Worm (Caenorhabditis elegans): ENCODE measurements around the gene pals-20.

The pals-20 gene

DNA sequence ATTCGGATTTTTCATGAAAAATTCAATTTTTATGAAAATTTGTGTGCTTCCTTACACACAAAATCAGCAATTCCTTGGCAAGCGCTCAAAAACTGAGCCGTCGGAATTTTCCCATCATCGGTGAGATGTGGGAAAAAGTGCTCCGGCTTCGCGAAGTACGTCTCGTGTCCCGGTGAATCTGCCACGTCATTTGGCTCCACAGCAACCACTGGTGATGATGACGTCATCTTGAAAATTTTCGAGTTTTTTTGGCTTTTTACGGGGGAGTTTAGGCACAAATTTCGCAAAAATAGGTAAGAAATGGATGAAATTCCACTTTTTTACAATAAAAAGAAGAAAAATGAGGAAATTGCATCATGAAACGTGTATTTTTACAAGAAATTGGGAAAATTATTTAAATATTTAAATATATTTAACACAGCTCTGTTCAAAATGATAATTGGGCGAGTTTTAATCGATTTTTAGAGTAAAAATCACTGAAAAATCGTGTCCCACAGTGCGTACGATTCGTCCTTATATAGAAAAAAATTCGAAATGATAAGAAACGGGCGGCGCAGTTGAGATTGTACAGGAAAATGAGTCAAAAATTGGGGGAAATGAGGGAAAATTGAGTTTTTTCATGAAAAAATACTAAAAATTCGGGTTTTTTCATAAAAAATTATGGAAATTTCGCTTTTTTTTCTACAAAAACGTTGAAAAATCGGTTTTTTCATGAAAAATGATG, 25.9 kb upstream of the pals-20 start, which contains the start of gene Y82E9BR.14:
Y82E9BR.14 (minus strand) TSS at position 227 of the 724 bp plus-strand sequence.
- TF ChIP-seq dao-5 (tag; optimal IDR thresholded peaks at IDR 0.05) = no peak
- TF ChIP-seq W03F9.2 (tag; optimal IDR thresholded peaks at IDR 0.05) = no peak
- no peak for TF ChIP-seq him-1 (tag; optimal IDR thresholded peaks at IDR 0.05)

DNA sequence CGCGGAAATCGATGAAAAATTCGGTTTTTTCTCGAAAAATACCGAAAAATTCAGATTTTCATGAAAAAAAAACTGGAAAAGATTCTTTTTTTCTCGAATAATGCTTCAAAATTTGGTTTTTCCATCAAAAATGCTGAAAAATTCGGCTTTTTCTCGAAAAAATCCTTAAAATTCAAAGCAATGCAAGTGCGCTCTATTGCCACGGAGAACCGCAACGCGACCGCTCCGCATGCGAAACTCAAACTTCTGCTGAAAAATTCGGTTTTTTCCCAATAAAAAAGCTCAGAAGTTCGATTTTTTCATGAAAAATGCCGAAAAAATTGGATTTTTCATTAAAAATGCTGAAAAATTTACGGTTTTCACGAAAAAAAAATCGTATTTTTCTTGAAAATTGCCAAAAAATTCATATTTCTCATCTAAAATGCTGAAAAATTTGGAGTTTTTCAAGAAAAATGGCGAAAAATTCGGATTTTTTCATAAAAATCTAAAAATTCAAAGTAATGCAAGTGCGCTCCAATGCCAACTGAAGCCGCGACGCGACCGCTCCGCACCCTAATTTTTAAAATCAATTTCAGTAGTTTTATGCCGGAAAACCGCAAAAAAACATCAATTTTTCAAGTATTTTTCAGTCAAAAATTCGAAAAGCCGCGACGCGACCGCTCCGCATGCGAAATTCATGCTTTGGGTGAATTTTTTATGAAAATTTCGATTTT, 25.2 kb upstream of the pals-20 start:
- no peak for TF ChIP-seq dao-5 (tag; optimal IDR thresholded peaks at IDR 0.05)
- TF ChIP-seq him-1 (tag; optimal IDR thresholded peaks at IDR 0.05) = no peak
- TF ChIP-seq W03F9.2 (tag; optimal IDR thresholded peaks at IDR 0.05) = no peak

DNA sequence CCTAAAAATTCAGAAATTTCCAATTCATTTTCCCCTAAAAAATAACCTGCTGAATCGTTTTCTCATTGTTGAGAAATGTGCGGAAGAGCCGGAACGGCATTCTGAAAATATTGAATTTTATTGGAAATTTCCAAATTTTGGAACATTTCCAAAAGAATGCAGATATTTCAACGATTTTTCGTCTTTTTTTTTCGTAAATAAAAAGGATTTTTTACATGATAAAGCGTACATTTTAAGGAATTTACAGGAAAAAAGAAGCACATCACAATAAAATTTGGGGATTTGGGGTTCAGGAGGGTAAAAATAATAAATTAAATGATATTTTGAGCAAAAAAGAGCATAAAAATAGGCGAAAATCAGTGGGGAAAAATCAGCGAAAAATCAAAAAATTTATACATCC, 21.0 kb upstream of the pals-20 start, which contains the start of gene Y82E9BR.22:
Y82E9BR.22 (minus strand) TSS at position 101 of the 400 bp plus-strand sequence.
- TF ChIP-seq him-1 (tag; optimal IDR thresholded peaks at IDR 0.05) = no peak
- TF ChIP-seq W03F9.2 (tag; optimal IDR thresholded peaks at IDR 0.05) = no peak
- no peak for TF ChIP-seq dao-5 (tag; optimal IDR thresholded peaks at IDR 0.05)

DNA sequence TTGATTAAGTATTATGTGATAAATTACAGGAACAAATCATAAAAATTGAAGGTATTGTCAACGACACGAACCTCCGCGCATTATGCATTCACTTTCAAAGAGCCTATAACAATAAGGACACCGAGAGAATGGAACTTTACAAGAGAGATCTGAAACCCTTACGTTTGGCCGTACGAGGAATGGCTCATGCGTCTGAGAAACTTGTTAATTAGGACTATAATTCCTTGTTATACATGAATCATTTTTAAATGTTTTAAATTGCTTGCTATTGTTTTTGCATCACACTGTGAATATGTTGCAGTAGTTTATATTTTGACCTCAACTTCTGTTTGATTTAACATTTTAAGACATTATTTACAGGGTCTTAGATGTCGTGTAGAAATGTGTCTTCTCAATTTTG, 15.0 kb upstream of the pals-20 start, which contains the start of gene pals-18:
pals-18 (plus strand) TSS at position 301 of the 400 bp plus-strand sequence.
- TF ChIP-seq dao-5 (tag; optimal IDR thresholded peaks at IDR 0.05) = no peak
- no peak for TF ChIP-seq W03F9.2 (tag; optimal IDR thresholded peaks at IDR 0.05)
- TF ChIP-seq him-1 (tag; optimal IDR thresholded peaks at IDR 0.05) = no peak

DNA sequence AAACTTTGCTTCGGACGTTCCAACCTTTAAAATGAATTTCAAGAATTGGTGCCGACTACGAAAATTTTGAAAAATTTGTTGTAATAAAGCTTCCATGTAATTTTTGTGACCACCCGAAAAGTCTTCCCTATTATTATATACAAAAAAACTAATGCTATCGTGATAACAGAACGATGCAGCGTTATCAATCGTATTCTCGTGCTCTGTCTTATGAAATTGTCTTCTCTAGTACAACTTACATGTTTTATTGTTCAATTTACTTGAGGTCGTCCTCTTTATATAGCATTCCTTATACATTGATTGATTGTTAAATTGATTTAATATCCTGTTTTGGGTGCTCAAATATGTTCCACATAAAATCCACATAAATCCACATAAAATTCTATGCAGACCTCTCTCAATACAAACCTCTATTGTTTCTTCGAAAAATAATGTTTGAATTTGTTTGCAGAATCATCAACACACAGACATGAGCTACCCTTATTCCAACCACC, 13.4 kb upstream of the pals-20 start, which contains the start of gene pals-19:
pals-19 (plus strand) TSS at position 444 of the 494 bp plus-strand sequence.
- no peak for TF ChIP-seq dao-5 (tag; optimal IDR thresholded peaks at IDR 0.05)
- TF ChIP-seq W03F9.2 (tag; optimal IDR thresholded peaks at IDR 0.05) = no peak
- no peak for TF ChIP-seq him-1 (tag; optimal IDR thresholded peaks at IDR 0.05)

DNA sequence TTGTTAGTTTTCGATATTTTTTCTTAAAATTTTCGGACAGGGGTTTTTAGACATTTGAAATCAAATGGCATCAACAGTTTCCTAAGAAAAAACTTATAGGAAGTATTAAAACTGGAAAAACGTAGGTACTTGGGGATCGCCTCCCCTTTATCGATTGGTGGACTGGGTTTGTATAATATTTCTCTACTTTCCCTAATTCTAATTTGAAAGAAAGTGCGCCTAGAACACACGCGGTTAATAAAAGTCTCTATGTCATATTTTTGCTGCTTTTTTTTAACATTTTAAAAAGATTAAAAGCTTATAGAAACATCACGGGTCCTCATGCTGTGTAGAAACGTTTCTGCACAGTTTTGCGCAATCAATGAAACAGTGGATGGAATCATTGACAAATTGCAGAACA, 11.5 kb upstream of the pals-20 start, which contains the start of gene pals-16:
pals-16 (plus strand) TSS at position 301 of the 400 bp plus-strand sequence.
- no peak for TF ChIP-seq him-1 (tag; optimal IDR thresholded peaks at IDR 0.05)
- no peak for TF ChIP-seq dao-5 (tag; optimal IDR thresholded peaks at IDR 0.05)
- no peak for TF ChIP-seq W03F9.2 (tag; optimal IDR thresholded peaks at IDR 0.05)

DNA sequence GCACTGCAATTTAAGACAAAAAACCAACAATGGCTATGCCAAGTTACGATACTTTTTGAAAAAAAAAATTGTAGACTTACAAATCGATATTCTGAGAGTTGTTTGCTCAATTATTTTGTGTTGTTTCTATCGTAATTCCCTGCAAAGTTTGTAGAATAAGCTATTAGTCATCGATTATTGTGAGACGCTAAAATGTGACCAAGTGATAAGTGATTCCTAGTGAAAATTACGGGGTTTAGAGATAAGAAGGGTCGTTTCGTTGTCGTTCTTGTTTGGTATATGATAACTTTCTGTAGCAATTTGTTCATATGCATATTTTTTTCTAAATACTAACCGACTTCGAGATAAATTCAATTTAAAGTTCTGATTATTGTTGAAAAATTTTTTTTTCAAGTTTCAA, 10.1 kb upstream of the pals-20 start:
- no peak for TF ChIP-seq dao-5 (tag; optimal IDR thresholded peaks at IDR 0.05)
- TF ChIP-seq W03F9.2 (tag; optimal IDR thresholded peaks at IDR 0.05) = no peak
- TF ChIP-seq him-1 (tag; optimal IDR thresholded peaks at IDR 0.05) = no peak

DNA sequence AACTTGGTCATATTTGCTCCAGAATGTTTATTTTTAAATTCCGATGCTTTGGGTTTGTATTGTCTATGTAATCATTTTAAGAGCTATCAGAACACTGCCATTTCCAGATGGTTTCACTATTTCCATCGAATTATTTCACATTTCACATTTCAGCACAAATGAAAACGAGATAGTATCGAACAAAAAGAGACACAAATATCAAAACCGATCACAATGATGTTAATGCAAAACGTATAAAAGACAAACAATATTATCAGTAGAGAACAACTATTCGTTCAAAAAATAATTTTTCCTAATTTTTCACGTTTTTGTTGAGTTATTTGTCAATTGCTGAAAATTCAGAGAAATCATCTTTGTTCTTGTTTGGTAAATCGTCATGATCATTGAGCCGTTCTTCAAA, 7.2 kb upstream of the pals-20 start:
- no peak for TF ChIP-seq him-1 (tag; optimal IDR thresholded peaks at IDR 0.05)
- no peak for TF ChIP-seq dao-5 (tag; optimal IDR thresholded peaks at IDR 0.05)
- no peak for TF ChIP-seq W03F9.2 (tag; optimal IDR thresholded peaks at IDR 0.05)

DNA sequence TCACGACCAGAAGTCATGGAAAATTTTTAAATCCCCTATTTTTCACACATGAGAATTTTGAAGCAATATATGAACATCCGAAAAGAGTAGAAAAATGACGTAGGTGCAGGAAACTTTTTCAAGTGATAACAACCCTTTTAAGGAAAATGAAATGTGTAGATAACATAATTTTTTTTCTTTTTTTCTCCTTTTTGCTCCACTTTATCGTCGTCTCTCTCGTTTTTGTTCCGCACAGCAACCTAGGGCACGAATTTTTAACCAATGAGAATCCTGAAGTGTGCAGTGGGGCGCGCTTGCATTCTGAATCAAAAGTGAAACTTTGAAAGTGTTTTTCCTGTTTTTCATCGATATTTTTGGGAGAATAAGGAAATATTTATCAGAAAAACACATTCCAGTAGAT, 4.6 kb upstream of the pals-20 start:
- no peak for TF ChIP-seq W03F9.2 (tag; optimal IDR thresholded peaks at IDR 0.05)
- no peak for TF ChIP-seq dao-5 (tag; optimal IDR thresholded peaks at IDR 0.05)
- TF ChIP-seq him-1 (tag; optimal IDR thresholded peaks at IDR 0.05) = no peak

DNA sequence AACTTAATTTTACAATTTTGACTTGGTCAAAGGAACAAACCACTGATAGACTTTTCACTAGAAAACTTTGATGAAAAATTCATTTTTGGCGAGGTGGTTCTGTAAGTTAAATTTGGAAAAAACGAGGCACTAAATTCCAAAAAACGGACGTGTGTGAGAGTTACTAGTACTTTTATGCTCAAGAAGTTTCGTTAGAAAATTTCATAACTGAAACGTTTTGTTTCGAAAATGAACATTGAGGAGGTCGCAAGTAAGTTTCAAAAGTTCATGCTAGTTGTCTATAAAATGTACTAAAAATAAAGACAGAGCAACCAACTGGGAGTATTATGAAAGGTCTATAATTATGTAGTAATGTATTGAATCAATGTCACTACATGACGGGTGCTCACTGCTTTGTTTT, 3.6 kb upstream of the pals-20 start, which contains the start of gene pals-17:
pals-17 (minus strand) TSS at position 101 of the 400 bp plus-strand sequence.
- TF ChIP-seq dao-5 (tag; optimal IDR thresholded peaks at IDR 0.05) = no peak
- TF ChIP-seq him-1 (tag; optimal IDR thresholded peaks at IDR 0.05) = no peak
- no peak for TF ChIP-seq W03F9.2 (tag; optimal IDR thresholded peaks at IDR 0.05)

DNA sequence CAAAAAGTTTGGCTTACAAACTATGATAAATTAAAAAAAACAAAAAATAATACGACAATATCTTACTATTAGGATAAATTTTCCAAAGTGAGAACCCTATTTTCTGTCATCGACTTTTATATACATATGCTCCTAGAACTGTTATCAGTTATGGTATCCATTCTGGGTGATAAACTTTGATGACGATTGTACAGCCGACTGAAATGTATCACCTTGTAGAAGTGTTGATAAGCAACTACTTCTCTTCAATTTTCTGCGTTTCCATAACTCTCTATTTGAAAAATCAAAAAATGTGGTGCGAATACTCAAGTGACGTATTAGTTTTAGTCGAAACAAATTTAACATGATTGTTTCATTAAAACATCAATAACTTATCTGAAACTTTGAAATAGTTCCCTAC, 1.9 kb upstream of the pals-20 start:
- TF ChIP-seq dao-5 (tag; optimal IDR thresholded peaks at IDR 0.05) = no peak
- no peak for TF ChIP-seq him-1 (tag; optimal IDR thresholded peaks at IDR 0.05)
- no peak for TF ChIP-seq W03F9.2 (tag; optimal IDR thresholded peaks at IDR 0.05)

DNA sequence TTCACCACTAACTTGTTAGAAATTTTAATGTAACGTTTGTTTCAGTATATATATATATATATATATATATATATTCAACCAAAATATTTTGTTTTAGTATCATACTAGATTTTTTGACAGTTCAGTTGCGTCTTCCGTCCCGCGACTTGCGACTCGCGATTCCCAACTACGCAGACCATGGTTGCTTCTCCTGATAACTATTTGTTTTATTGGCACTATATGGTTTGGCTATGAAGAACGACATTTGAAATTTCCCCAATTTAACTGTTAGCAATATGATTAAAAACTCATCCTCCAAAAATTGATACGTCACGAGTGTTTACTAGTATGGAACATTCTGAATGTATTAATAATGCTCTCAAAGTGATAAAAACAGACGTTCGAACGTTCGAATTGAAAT, 3.4 kb downstream of the pals-20 start:
- no peak for TF ChIP-seq dao-5 (tag; optimal IDR thresholded peaks at IDR 0.05)

DNA sequence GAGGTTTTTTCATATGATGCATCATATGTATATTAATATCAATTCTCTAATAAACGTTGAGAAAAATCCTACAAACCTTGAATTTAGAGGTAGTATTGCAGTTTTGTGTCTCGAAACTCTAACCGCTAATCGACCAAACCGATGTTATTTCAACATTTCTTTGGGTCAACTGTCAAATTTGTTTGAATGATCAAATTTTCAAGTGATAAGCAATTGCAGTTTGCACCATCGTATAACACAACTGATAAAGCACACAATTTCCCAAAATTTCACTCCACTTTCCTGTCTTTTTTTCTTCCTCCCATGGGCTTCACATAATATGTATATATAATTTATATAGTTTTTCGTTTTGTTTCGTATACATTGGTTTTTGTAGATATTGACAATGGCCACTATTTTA, 4.0 kb downstream of the pals-20 start, which contains the start of the genes fbxa-138 and Y82E9BR.5:
fbxa-138 (minus strand) TSS at position 161 of the 400 bp plus-strand sequence.
Y82E9BR.5 (plus strand) TSS at position 279 of the 400 bp plus-strand sequence.
- no peak for TF ChIP-seq dao-5 (tag; optimal IDR thresholded peaks at IDR 0.05)

DNA sequence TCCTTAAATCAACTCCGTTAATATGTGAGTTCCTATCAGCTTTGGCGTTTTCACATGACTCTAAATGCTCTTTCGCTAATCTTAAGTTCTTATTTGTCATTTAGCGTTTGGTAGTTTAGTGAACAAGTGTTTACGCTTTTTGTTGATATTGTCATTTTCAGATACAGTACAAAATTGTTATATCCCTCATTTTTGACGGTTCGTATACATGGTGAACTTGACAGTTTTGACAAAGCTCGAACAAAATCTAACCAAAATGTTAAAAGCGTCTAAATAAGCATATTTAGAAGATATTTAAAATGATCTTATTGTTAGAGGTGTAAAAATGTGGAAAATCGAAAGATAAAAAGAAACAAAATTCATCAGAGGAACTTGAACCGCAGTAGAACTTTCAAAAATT, 4.6 kb downstream of the pals-20 start:
- TF ChIP-seq dao-5 (tag; optimal IDR thresholded peaks at IDR 0.05) = no peak
- no peak for TF ChIP-seq him-1 (tag; optimal IDR thresholded peaks at IDR 0.05)
- no peak for TF ChIP-seq W03F9.2 (tag; optimal IDR thresholded peaks at IDR 0.05)
